Worm (Caenorhabditis elegans) whole organism, young adult: ENCODE results near the gene F53C11.1.
A peak's percentile ranks its signal among the peaks of the same experiment; 100 is the strongest.

Experiments
- B0019.2 ChIP-seq: fragments of 200-800 bp; sonication (Bioruptor generic); conservative IDR thresholded peaks from 2 replicates; pipeline ENCODE4 v1.3.6; 2022; ENCODE audit warnings: missing genetic modification reagents, missing genetic modification characterization, missing compliant biosample characterization
- B0035.1 ChIP-seq: sonication (generic microtip); optimal IDR thresholded peaks from 2 replicates; lab custom pipeline; 2016; ENCODE audit warnings: missing genetic modification characterization, mild to moderate bottlenecking, missing compliant biosample characterization, missing genotype, missing genetic modification reagents
- B0336.3 ChIP-seq: fragments of 200-800 bp; sonication (Bioruptor generic); IDR thresholded peaks from 2 replicates; pipeline ENCODE4 v1.3.6; 2022; ENCODE audit warnings: missing genetic modification characterization, missing compliant biosample characterization
- F10E7.11 ChIP-seq: sonication (generic microtip); optimal IDR thresholded peaks from 2 replicates; lab custom pipeline; 2017; ENCODE audit warnings: mild to moderate bottlenecking, missing genetic modification characterization, moderate library complexity, missing compliant biosample characterization
- F23B12.7 ChIP-seq: sonication (generic microtip); optimal IDR thresholded peaks from 2 replicates; lab custom pipeline; 2017; ENCODE audit warnings: missing genetic modification characterization, mild to moderate bottlenecking, missing compliant biosample characterization, antibody characterized with exemption, moderate library complexity; ENCODE audit not compliant: insufficient read depth
- F57A8.1 ChIP-seq: fragments of 200-800 bp; sonication (Bioruptor generic); optimal IDR thresholded peaks from 2 replicates; lab custom pipeline; 2018; ENCODE audit warnings: mild to moderate bottlenecking, missing genetic modification characterization, moderate library complexity, missing compliant biosample characterization
- K11D2.4 ChIP-seq: fragments of 200-800 bp; sonication (Bioruptor generic); IDR thresholded peaks from 2 replicates; pipeline ENCODE4 v1.3.6; 2022; ENCODE audit warnings: missing genetic modification reagents, missing genetic modification characterization, missing compliant biosample characterization
- K12H6.12 ChIP-seq: fragments of 200-800 bp; sonication (Bioruptor generic); optimal IDR thresholded peaks from 2 replicates; lab custom pipeline; 2018; ENCODE audit warnings: mild to moderate bottlenecking, missing genetic modification characterization, missing compliant biosample characterization
- T07F8.4 ChIP-seq: sonication (generic microtip); optimal IDR thresholded peaks from 2 replicates; lab custom pipeline; 2016; ENCODE audit warnings: mild to moderate bottlenecking, missing genetic modification characterization, moderate library complexity, missing compliant biosample characterization
- T26A5.8 ChIP-seq: sonication (generic microtip); optimal IDR thresholded peaks from 2 replicates; lab custom pipeline; 2016; ENCODE audit warnings: missing genetic modification characterization, missing compliant biosample characterization
- Y53F4B.3 ChIP-seq: fragments of 200-800 bp; sonication (Bioruptor generic); IDR thresholded peaks from 2 replicates; pipeline ENCODE4 v1.3.6; 2022; ENCODE audit warnings: missing genetic modification reagents, missing genetic modification characterization, missing compliant biosample characterization
- Y56A3A.18 ChIP-seq: fragments of 200-800 bp; sonication (Bioruptor generic); IDR thresholded peaks from 2 replicates; pipeline ENCODE4 v1.3.6; 2022; ENCODE audit warnings: missing genetic modification reagents, missing genetic modification characterization, missing compliant biosample characterization
- Y95B8A.8 ChIP-seq: fragments of 200-800 bp; sonication (Bioruptor generic); IDR thresholded peaks from 2 replicates; pipeline ENCODE4 v1.3.6; 2022; ENCODE audit warnings: missing genetic modification reagents, missing genetic modification characterization, missing compliant biosample characterization
- attf-3 ChIP-seq: fragments of 200-800 bp; sonication (Bioruptor generic); conservative IDR thresholded peaks from 2 replicates; pipeline ENCODE4 v1.3.6; 2022; ENCODE audit warnings: missing genetic modification reagents, missing genetic modification characterization, missing compliant biosample characterization
- ccch-3 ChIP-seq: fragments of 200-800 bp; sonication (Bioruptor generic); optimal IDR thresholded peaks from 2 replicates; lab custom pipeline; 2018; ENCODE audit warnings: mild to moderate bottlenecking, missing genetic modification characterization, missing compliant biosample characterization
- cebp-2 ChIP-seq: fragments of 200-800 bp; sonication (Bioruptor generic); IDR thresholded peaks from 2 replicates; pipeline ENCODE4 v1.3.6; 2022; ENCODE audit warnings: missing genetic modification characterization, missing compliant biosample characterization
- ceh-27 ChIP-seq: fragments of 200-800 bp; sonication (Bioruptor generic); optimal IDR thresholded peaks from 2 replicates; lab custom pipeline; 2018; ENCODE audit warnings: mild to moderate bottlenecking, missing genetic modification characterization, moderate library complexity, missing compliant biosample characterization
- ceh-40 ChIP-seq: fragments of 200-800 bp; sonication (Bioruptor generic); IDR thresholded peaks from 2 replicates; pipeline ENCODE4 v1.3.6; 2022; ENCODE audit warnings: missing genetic modification characterization, missing compliant biosample characterization
- chd-7 ChIP-seq: sonication (generic microtip); optimal IDR thresholded peaks from 2 replicates; lab custom pipeline; 2016; ENCODE audit warnings: mild to moderate bottlenecking, missing genetic modification characterization, moderate library complexity, missing compliant biosample characterization
- egrh-3 ChIP-seq: fragments of 200-800 bp; sonication (Bioruptor generic); IDR thresholded peaks from 2 replicates; pipeline ENCODE4 v1.3.6; 2022; ENCODE audit warnings: missing genetic modification reagents, missing genetic modification characterization, missing compliant biosample characterization
- hlh-26 ChIP-seq: fragments of 200-800 bp; sonication (Bioruptor generic); conservative IDR thresholded peaks from 2 replicates; pipeline ENCODE4 v1.3.6; 2022; ENCODE audit warnings: missing genetic modification reagents, missing genetic modification characterization, missing compliant biosample characterization
- let-526 ChIP-seq: fragments of 200-800 bp; sonication (Bioruptor generic); IDR thresholded peaks from 2 replicates; pipeline ENCODE4 v1.3.6; 2022; ENCODE audit warnings: missing genetic modification reagents, missing genetic modification characterization, missing compliant biosample characterization
- lin-26 ChIP-seq: fragments of 200-800 bp; sonication (Bioruptor generic); IDR thresholded peaks from 2 replicates; pipeline ENCODE4 v1.3.6; 2022; ENCODE audit warnings: missing genetic modification reagents, missing genetic modification characterization, missing compliant biosample characterization
- lin-35 ChIP-seq, 3 experiments: fragments of 150-350 bp in 2 of 3; sonication (generic microtip) in 1 of 3; optimal IDR thresholded peaks; 2 replicates each; lab custom pipeline; 2014 to 2018; ENCODE audit warnings: missing biosample characterization in 3 of 3, missing genetic modification characterization in 3 of 3, missing genetic modification reagents in 3 of 3
- lin-40 ChIP-seq: sonication (generic microtip); optimal IDR thresholded peaks from 2 replicates; lab custom pipeline; 2016; ENCODE audit warnings: missing genetic modification characterization, mild to moderate bottlenecking, missing compliant biosample characterization, missing genotype, missing genetic modification reagents
- lsl-1 ChIP-seq: fragments of 200-800 bp; sonication (Bioruptor generic); optimal IDR thresholded peaks from 2 replicates; lab custom pipeline; 2018; ENCODE audit warnings: mild to moderate bottlenecking, missing genetic modification characterization, moderate library complexity, missing compliant biosample characterization
- madf-10 ChIP-seq: sonication (generic microtip); optimal IDR thresholded peaks from 2 replicates; lab custom pipeline; 2016; ENCODE audit warnings: mild to moderate bottlenecking, missing genetic modification characterization, missing compliant biosample characterization
- madf-6 ChIP-seq: fragments of 200-800 bp; sonication (Bioruptor generic); IDR thresholded peaks from 2 replicates; pipeline ENCODE4 v1.3.6; 2022; ENCODE audit warnings: missing genetic modification reagents, missing genetic modification characterization, missing compliant biosample characterization
- mcd-1 ChIP-seq: fragments of 200-800 bp; sonication (Bioruptor generic); IDR thresholded peaks from 2 replicates; pipeline ENCODE4 v1.3.6; 2022; ENCODE audit warnings: missing genetic modification reagents, missing genetic modification characterization, missing compliant biosample characterization
- mel-28 ChIP-seq: sonication (generic microtip); optimal IDR thresholded peaks from 2 replicates; lab custom pipeline; 2016; ENCODE audit warnings: borderline replicate concordance, mild to moderate bottlenecking, missing genetic modification characterization, missing compliant biosample characterization
- mxl-1 ChIP-seq: sonication (generic microtip); optimal IDR thresholded peaks from 2 replicates; lab custom pipeline; 2016; ENCODE audit warnings: missing genetic modification characterization, missing compliant biosample characterization
- nfya-1 ChIP-seq: sonication (generic microtip); optimal IDR thresholded peaks from 2 replicates; lab custom pipeline; 2017; ENCODE audit warnings: antibody characterized with exemption, missing compliant biosample characterization, missing genetic modification characterization, borderline replicate concordance; ENCODE audit not compliant: insufficient read depth
- nfya-2 ChIP-seq: fragments of 200-800 bp; sonication (Bioruptor generic); IDR thresholded peaks from 2 replicates; pipeline ENCODE4 v1.3.6; 2022; ENCODE audit warnings: missing genetic modification reagents, missing genetic modification characterization, missing compliant biosample characterization
- nhr-179 ChIP-seq: sonication (generic microtip); optimal IDR thresholded peaks from 2 replicates; lab custom pipeline; 2016; ENCODE audit warnings: mild to moderate bottlenecking, missing genetic modification characterization, missing compliant biosample characterization
- nhr-27 ChIP-seq: fragments of 200-800 bp; sonication (Bioruptor generic); optimal IDR thresholded peaks from 2 replicates; lab custom pipeline; 2018; ENCODE audit warnings: mild to moderate bottlenecking, missing genetic modification characterization, moderate library complexity, missing compliant biosample characterization
- nhr-80 ChIP-seq: sonication (generic microtip); optimal IDR thresholded peaks from 2 replicates; lab custom pipeline; 2016; ENCODE audit warnings: missing genetic modification characterization, missing compliant biosample characterization
- pha-4 ChIP-seq: fragments of 150-350 bp; sonication (generic microtip); optimal IDR thresholded peaks from 2 replicates; lab custom pipeline; 2014; ENCODE audit warnings: missing biosample characterization, missing genetic modification reagents, missing genetic modification characterization
- sea-2 ChIP-seq: fragments of 200-800 bp; sonication (Bioruptor generic); IDR thresholded peaks from 2 replicates; pipeline ENCODE4 v1.3.6; 2022; ENCODE audit warnings: missing genetic modification characterization, missing compliant biosample characterization
- snpc-1.1 ChIP-seq: sonication (generic microtip); optimal IDR thresholded peaks from 2 replicates; lab custom pipeline; 2017; ENCODE audit warnings: missing genetic modification characterization, mild to moderate bottlenecking, missing compliant biosample characterization, antibody characterized with exemption, moderate library complexity, missing genotype, missing genetic modification reagents; ENCODE audit not compliant: insufficient read depth
- snpc-1.3 ChIP-seq: sonication (generic microtip); optimal IDR thresholded peaks from 2 replicates; lab custom pipeline; 2017; ENCODE audit warnings: missing genetic modification characterization, mild to moderate bottlenecking, missing compliant biosample characterization, antibody characterized with exemption, moderate library complexity, missing genotype, missing genetic modification reagents; ENCODE audit not compliant: insufficient read depth
- snpc-4 ChIP-seq, 5 experiments: fragments of 150-350 bp in 1 of 5; sonication (generic microtip) in 4 of 5; optimal IDR thresholded peaks; 2 replicates each; lab custom pipeline; 2014 to 2018; ENCODE audit warnings: missing genetic modification characterization in 5 of 5, missing biosample characterization in 3 of 5, antibody characterized with exemption in 2 of 5, mild to moderate bottlenecking in 2 of 5, missing compliant biosample characterization in 2 of 5, missing genotype in 2 of 5, moderate library complexity in 2 of 5, missing genetic modification reagents in 1 of 5
- somi-1 ChIP-seq: fragments of 200-800 bp; sonication (Bioruptor generic); optimal IDR thresholded peaks from 2 replicates; lab custom pipeline; 2018; ENCODE audit warnings: mild to moderate bottlenecking, missing genetic modification characterization, missing compliant biosample characterization
- sptf-2 ChIP-seq: fragments of 200-800 bp; sonication (Bioruptor generic); optimal IDR thresholded peaks from 2 replicates; lab custom pipeline; 2018; ENCODE audit warnings: mild to moderate bottlenecking, missing genetic modification characterization, missing compliant biosample characterization
- tbp1 ChIP-seq: fragments of 200-800 bp; sonication (Bioruptor generic); optimal IDR thresholded peaks from 2 replicates; lab custom pipeline; 2018; ENCODE audit warnings: mild to moderate bottlenecking, missing genetic modification characterization, missing compliant biosample characterization
- unc-130 ChIP-seq: sonication (generic microtip); optimal IDR thresholded peaks from 2 replicates; lab custom pipeline; 2016; ENCODE audit warnings: missing genetic modification reagents, missing genetic modification characterization, missing compliant biosample characterization

Gene F53C11.1

ce11 chrV:13816877-13817276 lies 41.3 kb downstream of the F53C11.1 start, which contains the start of gene F55B12.2:
Gene F55B12.2, minus strand, starts transcription at chrV:13816977.
- TF ChIP-seq B0336.3 (GFP tag; lab: Robert Waterston, UW) (no peak), sptf-2 (GFP tag; lab: Kevin White, UChicago) (no peak), sea-2 (no peak), T07F8.4 (tag; lab: Kevin White, UChicago) (no peak)

ce11 chrV:13818824-13819408 lies 43.3 kb downstream of the F53C11.1 start, which contains the start of gene sel-10:
Gene sel-10, plus strand, starts transcription at chrV:13819361.
- TF ChIP-seq nfya-1 (tag; lab: Kevin White, UChicago) (no peak), mxl-1 (tag; lab: Kevin White, UChicago) (no peak), F57A8.1 (no peak), Y95B8A.8 (GFP tag; lab: Robert Waterston, UW) (no peak), lsl-1 (peak; percentile 43), T26A5.8 (no peak), hlh-26 (no peak), nfya-2 (GFP tag; lab: Robert Waterston, UW) (no peak), Y56A3A.18 (GFP tag; lab: Robert Waterston, UW) (no peak), B0019.2 (GFP tag; lab: Robert Waterston, UW) (no peak), ceh-27 (GFP tag; lab: Kevin White, UChicago) (no peak), egrh-3 (GFP tag; lab: Robert Waterston, UW) (no peak), ccch-3 (GFP tag; lab: Kevin White, UChicago) (no peak), lin-40 (tag; lab: Kevin White, UChicago) (no peak), ceh-40 (GFP tag; lab: Robert Waterston, UW) (no peak), madf-6 (peak; percentile 71; the same call in 1 of the 2 replicates), madf-10 (tag; lab: Kevin White, UChicago) (no peak), snpc-1.1 (no peak), let-526 (GFP tag; lab: Robert Waterston, UW) (no peak), F23B12.7 (tag; lab: Kevin White, UChicago) (peak; percentile 40), chd-7 (tag; lab: Kevin White, UChicago) (no peak), mcd-1 (GFP tag; lab: Robert Waterston, UW) (peak; percentile 77), attf-3 (GFP tag; lab: Robert Waterston, UW) (0 out of 2 replicates have a peak, but pooled peaks have one; percentile 20), lin-26 (GFP tag; lab: Robert Waterston, UW) (no peak), F10E7.11 (tag; lab: Kevin White, UChicago) (no peak), tbp1 (GFP tag; lab: Kevin White, UChicago) (no peak), snpc-4 (GFP tag; optimal IDR thresholded peaks at IDR 0.05; lab: Kevin White, UChicago) (peak; percentile 65), snpc-4 (tag; optimal IDR thresholded peaks at IDR 0.05; lab: Kevin White, UChicago) (peak in 2 of 4 experiments; percentile 33 to 65), mel-28 (tag; lab: Kevin White, UChicago) (no peak), cebp-2 (GFP tag; lab: Robert Waterston, UW) (no peak), unc-130 (no peak), K11D2.4 (GFP tag; lab: Robert Waterston, UW) (0 out of 2 replicates have a peak, but pooled peaks have one; percentile 42), nhr-80 (tag; lab: Kevin White, UChicago) (peak; percentile 66), lin-35 (GFP tag; optimal IDR thresholded peaks at IDR 0.05; lab: Kevin White, UChicago) (peak in 1 of 3 experiments; percentile 79), K12H6.12 (tag; lab: Kevin White, UChicago) (peak; percentile 31), Y53F4B.3 (GFP tag; lab: Robert Waterston, UW) (no peak), somi-1 (GFP tag; lab: Kevin White, UChicago) (no peak), pha-4 (tag; lab: Kevin White, UChicago) (no peak), nhr-27 (no peak), B0035.1 (tag; lab: Kevin White, UChicago) (no peak), snpc-1.3 (tag; lab: Kevin White, UChicago) (no peak), nhr-179 (tag; lab: Kevin White, UChicago) (no peak)
